Worm (Caenorhabditis elegans) whole organism, L2 larva: Measurements from ENCODE around the gene Y45F3A.5.

Source experiments
- C34F6.9 ChIP-seq: fragments of 150-350 bp; optimal IDR thresholded peaks from 2 replicates; lab custom pipeline; 2014; ENCODE audit warnings: missing biosample characterization, missing genetic modification characterization
- F13H6.1 ChIP-seq: sonication (generic microtip); optimal IDR thresholded peaks from 2 replicates; lab custom pipeline; 2016; ENCODE audit warnings: missing genetic modification characterization, missing compliant biosample characterization
- R02D3.7 ChIP-seq: fragments of 150-350 bp; optimal IDR thresholded peaks from 2 replicates; lab custom pipeline; 2014; ENCODE audit warnings: missing biosample characterization, missing genetic modification characterization
- Y55F3AM.14 ChIP-seq: fragments of 200-800 bp; sonication (Bioruptor generic); optimal IDR thresholded peaks from 2 replicates; lab custom pipeline; 2018; ENCODE audit warnings: mild to moderate bottlenecking, missing genetic modification characterization, missing compliant biosample characterization
- ZK546.5 ChIP-seq: sonication (generic microtip); optimal IDR thresholded peaks from 2 replicates; lab custom pipeline; 2017; ENCODE audit warnings: missing biosample characterization, missing genetic modification characterization
- alr-1 ChIP-seq: fragments of 150-350 bp; optimal IDR thresholded peaks from 2 replicates; lab custom pipeline; 2014; ENCODE audit warnings: missing biosample characterization, missing genetic modification characterization
- aly-2 ChIP-seq: fragments of 150-350 bp; optimal IDR thresholded peaks from 2 replicates; lab custom pipeline; 2014; ENCODE audit warnings: missing biosample characterization, missing genetic modification characterization
- ama-1 ChIP-seq: fragments of 150-350 bp; optimal IDR thresholded peaks from 2 replicates; lab custom pipeline; 2018; ENCODE audit warnings: inconsistent platforms
- blmp-1 ChIP-seq: sonication (generic microtip); optimal IDR thresholded peaks from 2 replicates; lab custom pipeline; 2017; ENCODE audit warnings: missing genetic modification characterization, mild to moderate bottlenecking, missing compliant biosample characterization, antibody characterized with exemption, moderate library complexity; ENCODE audit not compliant: insufficient read depth
- ceh-16 ChIP-seq: fragments of 150-350 bp; optimal IDR thresholded peaks from 2 replicates; lab custom pipeline; 2014; ENCODE audit warnings: missing biosample characterization, missing genetic modification characterization
- ceh-82 ChIP-seq: fragments of 150-350 bp; optimal IDR thresholded peaks from 2 replicates; lab custom pipeline; 2014; ENCODE audit warnings: missing biosample characterization, missing genetic modification characterization
- crh-2 ChIP-seq: sonication (generic microtip); optimal IDR thresholded peaks from 2 replicates; lab custom pipeline; 2017; ENCODE audit warnings: missing biosample characterization, missing genetic modification characterization
- dmd-4 ChIP-seq: sonication (generic microtip); optimal IDR thresholded peaks from 2 replicates; lab custom pipeline; 2017; ENCODE audit warnings: missing biosample characterization, missing genetic modification characterization
- egl-27 ChIP-seq: sonication (generic microtip); optimal IDR thresholded peaks from 3 replicates; lab custom pipeline; 2017; ENCODE audit warnings: missing biosample characterization, missing genetic modification reagents, missing genetic modification characterization
- elt-1 ChIP-seq: fragments of 150-350 bp; optimal IDR thresholded peaks from 2 replicates; lab custom pipeline; 2014; ENCODE audit warnings: missing biosample characterization, missing genetic modification characterization
- elt-3 ChIP-seq: sonication (generic microtip); optimal IDR thresholded peaks from 2 replicates; lab custom pipeline; 2017; ENCODE audit warnings: missing biosample characterization, missing genetic modification characterization
- fos-1 ChIP-seq: fragments of 150-350 bp; optimal IDR thresholded peaks from 2 replicates; lab custom pipeline; 2014; ENCODE audit warnings: missing biosample characterization, missing genetic modification characterization
- gmeb-1 ChIP-seq: fragments of 150-350 bp; optimal IDR thresholded peaks from 2 replicates; lab custom pipeline; 2014; ENCODE audit warnings: missing biosample characterization, missing genetic modification characterization
- lin-11 ChIP-seq: fragments of 150-350 bp; sonication (generic microtip); optimal IDR thresholded peaks from 2 replicates; lab custom pipeline; 2014; ENCODE audit warnings: missing biosample characterization, missing genetic modification characterization, inconsistent platforms, mixed read lengths
- lin-13 ChIP-seq: fragments of 150-350 bp; optimal IDR thresholded peaks from 2 replicates; lab custom pipeline; 2014; ENCODE audit warnings: missing biosample characterization, missing genetic modification reagents, missing genetic modification characterization
- lin-39 ChIP-seq: fragments of 150-350 bp; optimal IDR thresholded peaks from 2 replicates; lab custom pipeline; 2014; ENCODE audit warnings: missing biosample characterization, missing genetic modification reagents, missing genetic modification characterization
- lsy-2 ChIP-seq, 2 experiments: fragments of 150-350 bp in 1 of 2; sonication (generic microtip) in 1 of 2; optimal IDR thresholded peaks; 2 replicates each; lab custom pipeline; 2014 to 2017; ENCODE audit warnings: missing biosample characterization in 2 of 2, missing genetic modification characterization in 2 of 2
- mab-5 ChIP-seq: fragments of 150-350 bp; optimal IDR thresholded peaks from 2 replicates; lab custom pipeline; 2014; ENCODE audit warnings: missing biosample characterization, missing genetic modification characterization
- mbf-1 ChIP-seq: sonication (generic microtip); optimal IDR thresholded peaks from 2 replicates; lab custom pipeline; 2017; ENCODE audit warnings: missing biosample characterization, missing genetic modification characterization
- mdl-1 ChIP-seq, 2 experiments: fragments of 150-350 bp in 1 of 2; sonication (generic microtip) in 1 of 2; optimal IDR thresholded peaks; 2 replicates each; lab custom pipeline; 2017; ENCODE audit warnings: missing biosample characterization in 2 of 2, missing genetic modification characterization in 2 of 2
- nhr-10 ChIP-seq: sonication (generic microtip); optimal IDR thresholded peaks from 2 replicates; lab custom pipeline; 2017; ENCODE audit warnings: missing biosample characterization, missing genetic modification characterization
- nhr-11 ChIP-seq: fragments of 150-350 bp; optimal IDR thresholded peaks from 2 replicates; lab custom pipeline; 2014; ENCODE audit warnings: missing biosample characterization, missing genetic modification characterization
- nhr-12 ChIP-seq: fragments of 150-350 bp; optimal IDR thresholded peaks from 2 replicates; lab custom pipeline; 2014; ENCODE audit warnings: missing biosample characterization, missing genetic modification characterization
- nhr-129 ChIP-seq: fragments of 150-350 bp; optimal IDR thresholded peaks from 2 replicates; lab custom pipeline; 2014; ENCODE audit warnings: missing biosample characterization, missing genetic modification characterization
- nhr-21 ChIP-seq: fragments of 150-350 bp; optimal IDR thresholded peaks from 2 replicates; lab custom pipeline; 2014; ENCODE audit warnings: missing biosample characterization, missing genetic modification characterization
- nhr-23 ChIP-seq: fragments of 150-350 bp; optimal IDR thresholded peaks from 2 replicates; lab custom pipeline; 2014; ENCODE audit warnings: missing biosample characterization, missing genetic modification reagents, missing genetic modification characterization
- nhr-237 ChIP-seq: fragments of 150-350 bp; optimal IDR thresholded peaks from 2 replicates; lab custom pipeline; 2014; ENCODE audit warnings: missing biosample characterization, missing genetic modification characterization
- nhr-25 ChIP-seq: fragments of 150-350 bp; sonication (generic microtip); optimal IDR thresholded peaks from 3 replicates; lab custom pipeline; 2014; ENCODE audit warnings: missing biosample characterization, missing genetic modification characterization
- nhr-6 ChIP-seq: fragments of 150-350 bp; optimal IDR thresholded peaks from 2 replicates; lab custom pipeline; 2014; ENCODE audit warnings: missing biosample characterization, missing genetic modification characterization
- nhr-77 ChIP-seq: fragments of 150-350 bp; optimal IDR thresholded peaks from 2 replicates; lab custom pipeline; 2014; ENCODE audit warnings: missing biosample characterization, missing genetic modification characterization
- peb-1 ChIP-seq: fragments of 150-350 bp; optimal IDR thresholded peaks from 2 replicates; lab custom pipeline; 2014; ENCODE audit warnings: missing biosample characterization, missing genetic modification characterization
- sem-4 ChIP-seq: fragments of 150-350 bp; optimal IDR thresholded peaks from 2 replicates; lab custom pipeline; 2014; ENCODE audit warnings: missing biosample characterization, missing genetic modification reagents, missing genetic modification characterization
- skn-1 ChIP-seq: sonication (generic microtip); optimal IDR thresholded peaks from 2 replicates; lab custom pipeline; 2017; ENCODE audit warnings: missing biosample characterization, missing genetic modification characterization
- sma-3 ChIP-seq: sonication (generic microtip); optimal IDR thresholded peaks from 2 replicates; lab custom pipeline; 2016; ENCODE audit warnings: missing genetic modification reagents, missing genetic modification characterization, missing compliant biosample characterization
- sma-9 ChIP-seq, 2 experiments: fragments of 150-350 bp in 1 of 2; sonication (generic microtip) in 1 of 2; optimal IDR thresholded peaks; 2 replicates each; lab custom pipeline; 2014 to 2016; ENCODE audit warnings: missing genetic modification characterization in 2 of 2, mild to moderate bottlenecking in 1 of 2, missing biosample characterization in 1 of 2, missing compliant biosample characterization in 1 of 2, missing genetic modification reagents in 1 of 2, moderate library complexity in 1 of 2
- snpc-4 ChIP-seq: fragments of 150-350 bp; optimal IDR thresholded peaks from 2 replicates; lab custom pipeline; 2014; ENCODE audit warnings: missing biosample characterization, missing genetic modification characterization
- unc-39 ChIP-seq: fragments of 150-350 bp; optimal IDR thresholded peaks from 2 replicates; lab custom pipeline; 2014; ENCODE audit warnings: missing biosample characterization, missing genetic modification characterization
- unc-55 ChIP-seq: fragments of 150-350 bp; sonication (generic microtip); optimal IDR thresholded peaks from 3 replicates; lab custom pipeline; 2014; ENCODE audit warnings: missing biosample characterization, missing genetic modification reagents, missing genetic modification characterization
- unc-62 ChIP-seq: fragments of 150-350 bp; optimal IDR thresholded peaks from 2 replicates; lab custom pipeline; 2014; ENCODE audit warnings: missing biosample characterization, missing genetic modification reagents, missing genetic modification characterization
- zag-1 ChIP-seq: fragments of 150-350 bp; optimal IDR thresholded peaks from 2 replicates; lab custom pipeline; 2014; ENCODE audit warnings: missing biosample characterization, missing genetic modification characterization
- ztf-1 ChIP-seq: fragments of 200-800 bp; sonication (Bioruptor generic); conservative IDR thresholded peaks from 2 replicates; pipeline ENCODE4 v1.3.6; 2022; ENCODE audit warnings: missing genetic modification characterization, missing compliant biosample characterization
- ztf-11 ChIP-seq: sonication (generic microtip); optimal IDR thresholded peaks from 2 replicates; lab custom pipeline; 2017; ENCODE audit warnings: missing biosample characterization, missing genetic modification characterization
- ztf-4 ChIP-seq: fragments of 150-350 bp; optimal IDR thresholded peaks from 2 replicates; lab custom pipeline; 2014; ENCODE audit warnings: missing biosample characterization, missing genetic modification characterization

Gene Y45F3A.5

ce11 chrIII:10600138-10600626, 14.0 kb upstream of the Y45F3A.5 start, which contains the start of gene epg-6:
TSS of gene epg-6 (minus strand) at chrIII:10600188.
- TF ChIP-seq nhr-21 (tag; lab: Kevin White, UChicago) (no peak), ceh-16 (no peak), gmeb-1 (tag; lab: Kevin White, UChicago) (no peak), nhr-6 (tag; lab: Kevin White, UChicago) (no peak), R02D3.7 (tag; lab: Kevin White, UChicago) (no peak), nhr-23 (tag; lab: Kevin White, UChicago) (no peak)

ce11 chrIII:10599699-10600098, 13.6 kb upstream of the Y45F3A.5 start:
- peak; percentile 88 for TF ChIP-seq C34F6.9
- no peak for TF ChIP-seq unc-62
- no peak for TF ChIP-seq peb-1
- no peak for TF ChIP-seq nhr-10 (tag; lab: Kevin White, UChicago)
- TF ChIP-seq elt-3 (tag; lab: Kevin White, UChicago): no peak
- no peak for TF ChIP-seq ztf-11 (tag; lab: Kevin White, UChicago)
- peak; percentile 27 for TF ChIP-seq ceh-16
- peak; percentile 79 for TF ChIP-seq nhr-129
- peak; percentile 74 for TF ChIP-seq gmeb-1 (tag; lab: Kevin White, UChicago)
- TF ChIP-seq nhr-12 (tag; lab: Kevin White, UChicago): no peak
- TF ChIP-seq R02D3.7 (tag; lab: Kevin White, UChicago): no peak
- TF ChIP-seq lin-13: peak; percentile 46
- TF ChIP-seq lin-39 (tag; lab: Kevin White, UChicago): no peak
- TF ChIP-seq nhr-25 (tag; lab: Kevin White, UChicago): peak; percentile 75
- TF ChIP-seq crh-2: peak; percentile 78
- no peak for TF ChIP-seq ceh-82
- no peak for TF ChIP-seq elt-1 (tag; lab: Kevin White, UChicago)
- no peak for TF ChIP-seq alr-1 (tag; lab: Kevin White, UChicago)
- peak; percentile 49 for TF ChIP-seq egl-27 (tag; lab: Kevin White, UChicago)
- no peak for TF ChIP-seq nhr-23 (tag; lab: Kevin White, UChicago)
- TF ChIP-seq unc-55 (GFP tag; lab: Kevin White, UChicago): peak; percentile 67
- no peak for TF ChIP-seq dmd-4 (tag; lab: Kevin White, UChicago)
- peak; percentile 1 for TF ChIP-seq blmp-1 (tag; lab: Kevin White, UChicago)
- TF ChIP-seq fos-1 (tag; lab: Kevin White, UChicago): peak; percentile 98
- no peak for TF ChIP-seq ZK546.5
- peak; percentile 50 for TF ChIP-seq lin-11 (tag; lab: Kevin White, UChicago)
- TF ChIP-seq sma-9 (GFP tag; optimal IDR thresholded peaks at IDR 0.05; lab: Kevin White, UChicago): no peak
- no peak for TF ChIP-seq sma-9 (tag; optimal IDR thresholded peaks at IDR 0.05; lab: Kevin White, UChicago)
- no peak for TF ChIP-seq sem-4 (tag; lab: Kevin White, UChicago)
- no peak for TF ChIP-seq Y55F3AM.14 (GFP tag; lab: Kevin White, UChicago)
- peak; percentile 49 to 85 for TF ChIP-seq lsy-2 (tag; optimal IDR thresholded peaks at IDR 0.05; lab: Kevin White, UChicago)
- peak; percentile 31 for TF ChIP-seq sma-3 (GFP tag; lab: Kevin White, UChicago)
- TF ChIP-seq nhr-237 (tag; lab: Kevin White, UChicago): no peak
- TF ChIP-seq nhr-77 (tag; lab: Kevin White, UChicago): no peak
- TF ChIP-seq ama-1 (lab: Kevin White, UChicago): peak; percentile 17
- peak; percentile 8 for TF ChIP-seq mab-5 (tag; lab: Kevin White, UChicago)
- TF ChIP-seq nhr-11 (tag; lab: Kevin White, UChicago): no peak
- TF ChIP-seq ztf-4 (tag; lab: Kevin White, UChicago): no peak
- TF ChIP-seq nhr-21 (tag; lab: Kevin White, UChicago): peak; percentile 10
- TF ChIP-seq ztf-1 (GFP tag; lab: Robert Waterston, UW): no peak
- TF ChIP-seq aly-2 (tag; lab: Kevin White, UChicago): no peak
- TF ChIP-seq zag-1 (tag; lab: Kevin White, UChicago): no peak
- peak; percentile 23 for TF ChIP-seq snpc-4 (tag; lab: Kevin White, UChicago)
- peak; percentile 69 for TF ChIP-seq F13H6.1 (tag; lab: Kevin White, UChicago)
- TF ChIP-seq unc-39 (tag; lab: Kevin White, UChicago): no peak
- TF ChIP-seq skn-1 (tag; lab: Kevin White, UChicago): no peak
- peak; percentile 30 for TF ChIP-seq nhr-6 (tag; lab: Kevin White, UChicago)
- no peak for TF ChIP-seq mdl-1 (tag; optimal IDR thresholded peaks at IDR 0.05; lab: Kevin White, UChicago)
- no peak for TF ChIP-seq mbf-1 (tag; lab: Kevin White, UChicago)
